Worm (Caenorhabditis elegans) whole organism, late embryonic: ENCODE measurements around the gene kreg-1.

ENCODE experiments used
- C08G9.2 ChIP-seq: sonication (generic microtip); optimal IDR thresholded peaks from 2 replicates; lab custom pipeline; 2016; ENCODE audit warnings: mild to moderate bottlenecking, missing genetic modification characterization, moderate library complexity, missing compliant biosample characterization
- F13H6.1 ChIP-seq: sonication (generic microtip); optimal IDR thresholded peaks from 2 replicates; lab custom pipeline; 2016; ENCODE audit warnings: missing genetic modification characterization, missing compliant biosample characterization
- K09A11.1 ChIP-seq: sonication (generic microtip); optimal IDR thresholded peaks from 2 replicates; lab custom pipeline; 2017; ENCODE audit warnings: antibody characterized with exemption, mild to moderate bottlenecking, missing genetic modification characterization, missing compliant biosample characterization; ENCODE audit not compliant: insufficient read depth
- T23F11.4 ChIP-seq: fragments of 200-800 bp; sonication (Bioruptor generic); optimal IDR thresholded peaks from 2 replicates; lab custom pipeline; 2018; ENCODE audit warnings: mild to moderate bottlenecking, missing genetic modification characterization, missing compliant biosample characterization
- ama-1 ChIP-seq: fragments of 150-350 bp; optimal IDR thresholded peaks from 2 replicates; lab custom pipeline; 2014
- dmd-4 ChIP-seq: sonication (generic microtip); optimal IDR thresholded peaks from 2 replicates; lab custom pipeline; 2016; ENCODE audit warnings: borderline replicate concordance, missing genetic modification characterization, missing compliant biosample characterization
- elt-2 ChIP-seq: sonication (generic microtip); optimal IDR thresholded peaks from 2 replicates; lab custom pipeline; 2016; ENCODE audit warnings: missing genetic modification reagents, missing genetic modification characterization, missing compliant biosample characterization
- fax-1 ChIP-seq: sonication (generic microtip); optimal IDR thresholded peaks from 2 replicates; lab custom pipeline; 2016; ENCODE audit warnings: missing genotype, missing genetic modification characterization, missing compliant biosample characterization
- gmeb-2 ChIP-seq: sonication (generic microtip); optimal IDR thresholded peaks from 2 replicates; lab custom pipeline; 2016; ENCODE audit warnings: missing genetic modification characterization, inconsistent platforms, missing compliant biosample characterization
- npax-4 ChIP-seq: sonication (generic microtip); optimal IDR thresholded peaks from 2 replicates; lab custom pipeline; 2016; ENCODE audit warnings: missing genetic modification characterization, missing compliant biosample characterization
- pha-4 ChIP-seq: fragments of 150-350 bp; optimal IDR thresholded peaks from 2 replicates; lab custom pipeline; 2018; ENCODE audit warnings: missing biosample characterization, missing genetic modification reagents, missing genetic modification characterization
- sox-2 ChIP-seq: fragments of 200-800 bp; sonication (Bioruptor generic); IDR thresholded peaks from 2 replicates; pipeline ENCODE4 v1.3.6; 2022; ENCODE audit warnings: missing genetic modification reagents, missing genetic modification characterization, missing compliant biosample characterization
- unc-55 ChIP-seq: sonication (generic microtip); optimal IDR thresholded peaks from 2 replicates; lab custom pipeline; 2017; ENCODE audit warnings: missing biosample characterization, missing genetic modification reagents, missing genetic modification characterization

DNA sequence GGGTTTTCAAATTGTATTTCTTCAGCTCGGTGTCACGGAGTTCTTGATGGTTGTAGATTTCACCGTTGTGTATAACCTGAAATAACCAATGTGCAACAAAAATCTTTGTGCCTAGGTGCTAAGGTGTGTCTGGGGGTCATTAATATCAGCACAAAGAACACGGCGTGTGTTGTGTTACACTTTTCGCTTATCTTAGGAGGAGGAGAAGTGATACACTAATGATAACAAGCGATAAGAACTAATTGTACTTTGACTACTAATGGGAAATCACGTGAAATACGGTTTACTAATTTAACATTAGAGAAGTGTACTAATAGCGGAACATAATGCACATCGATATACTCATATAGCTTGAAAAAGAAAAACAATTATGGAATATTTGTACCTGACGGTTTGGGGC lies 40.6 kb downstream of the kreg-1 start:
- TF ChIP-seq sox-2 (no peak), pha-4 (no peak), T23F11.4 (GFP tag; lab: Kevin White, UChicago) (no peak), C08G9.2 (no peak), elt-2 (tag; lab: Kevin White, UChicago) (peak; percentile 95), fax-1 (tag; lab: Kevin White, UChicago) (no peak), dmd-4 (tag; lab: Kevin White, UChicago) (no peak), unc-55 (GFP tag; lab: Kevin White, UChicago) (no peak), F13H6.1 (no peak), ama-1 (lab: Kevin White, UChicago) (no peak), gmeb-2 (tag; lab: Kevin White, UChicago) (no peak), K09A11.1 (tag; lab: Kevin White, UChicago) (no peak), npax-4 (no peak)
